Worm (Caenorhabditis elegans) whole organism, L3 larva: ENCODE results near the gene grl-22.

ENCODE experiments used
- egl-27 ChIP-seq: sonication (generic microtip); optimal IDR thresholded peaks from 4 replicates; lab custom pipeline; 2017; ENCODE audit warnings: missing biosample characterization, missing genetic modification reagents, missing genetic modification characterization
- lin-15B ChIP-seq: fragments of 150-350 bp; optimal IDR thresholded peaks from 2 replicates; lab custom pipeline; 2014; ENCODE audit warnings: missing biosample characterization, missing genetic modification characterization
- nfya-1 ChIP-seq: sonication (generic microtip); optimal IDR thresholded peaks from 2 replicates; lab custom pipeline; 2017; ENCODE audit warnings: missing genetic modification characterization, mild to moderate bottlenecking, missing compliant biosample characterization, antibody characterized with exemption, moderate library complexity; ENCODE audit not compliant: insufficient read depth
- nhr-12 ChIP-seq: fragments of 150-350 bp; optimal IDR thresholded peaks from 2 replicates; lab custom pipeline; 2014; ENCODE audit warnings: missing biosample characterization, missing genetic modification characterization
- nhr-67 ChIP-seq: fragments of 150-350 bp; optimal IDR thresholded peaks from 2 replicates; lab custom pipeline; 2014; ENCODE audit warnings: missing biosample characterization, missing genetic modification characterization
- nhr-77 ChIP-seq: fragments of 150-350 bp; optimal IDR thresholded peaks from 2 replicates; lab custom pipeline; 2014; ENCODE audit warnings: missing biosample characterization, missing genetic modification characterization
- pha-4 ChIP-seq: fragments of 150-350 bp; optimal IDR thresholded peaks from 2 replicates; lab custom pipeline; 2014; ENCODE audit warnings: missing biosample characterization, missing genetic modification reagents, missing genetic modification characterization
- snpc-4 ChIP-seq: fragments of 150-350 bp; optimal IDR thresholded peaks from 2 replicates; lab custom pipeline; 2014; ENCODE audit warnings: missing biosample characterization, missing genetic modification characterization
- unc-62 ChIP-seq: fragments of 150-350 bp; sonication (generic microtip); optimal IDR thresholded peaks from 4 replicates; lab custom pipeline; 2014; ENCODE audit warnings: missing biosample characterization, missing genetic modification reagents, missing genetic modification characterization

DNA sequence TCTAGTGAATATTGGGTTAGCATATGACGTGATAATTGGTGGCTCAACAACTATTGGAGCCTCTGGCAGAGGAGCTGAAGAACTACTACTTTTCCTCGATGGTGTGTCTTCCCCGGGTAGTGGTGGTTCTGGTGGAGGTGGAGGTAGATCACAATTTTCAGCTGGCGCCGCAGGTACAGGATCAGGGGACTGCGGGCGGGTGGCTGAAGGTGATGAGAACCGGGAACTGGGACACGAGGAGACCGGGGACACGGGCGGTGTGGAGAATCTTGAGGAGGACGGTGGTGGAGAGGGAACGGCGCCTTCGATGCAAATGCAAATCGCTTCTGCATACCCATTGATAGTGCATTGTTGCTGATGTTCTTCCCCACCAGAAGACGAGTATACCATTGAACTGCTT is 18.1 kb downstream of the grl-22 start:
- no peak for TF ChIP-seq nfya-1
- no peak for TF ChIP-seq nhr-12 (tag; lab: Kevin White, UChicago)
- TF ChIP-seq nhr-77 (tag; lab: Kevin White, UChicago) = no peak
- TF ChIP-seq snpc-4 (tag; lab: Kevin White, UChicago) = no peak
- TF ChIP-seq unc-62 (GFP tag; lab: Kevin White, UChicago) = no peak
- no peak for TF ChIP-seq pha-4 (tag; lab: Kevin White, UChicago)
- no peak for TF ChIP-seq nhr-67
- TF ChIP-seq lin-15B (tag; lab: Kevin White, UChicago) = no peak
- no peak for TF ChIP-seq egl-27 (tag; lab: Kevin White, UChicago)
